Worm (Caenorhabditis elegans) whole organism, L2 larva: ENCODE results near the gene B0244.10.

Experiments
- C34F6.9 ChIP-seq: fragments of 150-350 bp; optimal IDR thresholded peaks from 2 replicates; lab custom pipeline; 2014; ENCODE audit warnings: missing biosample characterization, missing genetic modification characterization
- egl-27 ChIP-seq: sonication (generic microtip); optimal IDR thresholded peaks from 3 replicates; lab custom pipeline; 2017; ENCODE audit warnings: missing biosample characterization, missing genetic modification reagents, missing genetic modification characterization
- lin-39 ChIP-seq: fragments of 150-350 bp; optimal IDR thresholded peaks from 2 replicates; lab custom pipeline; 2014; ENCODE audit warnings: missing biosample characterization, missing genetic modification reagents, missing genetic modification characterization
- nhr-11 ChIP-seq: fragments of 150-350 bp; optimal IDR thresholded peaks from 2 replicates; lab custom pipeline; 2014; ENCODE audit warnings: missing biosample characterization, missing genetic modification characterization
- nhr-6 ChIP-seq: fragments of 150-350 bp; optimal IDR thresholded peaks from 2 replicates; lab custom pipeline; 2014; ENCODE audit warnings: missing biosample characterization, missing genetic modification characterization
- peb-1 ChIP-seq: fragments of 150-350 bp; optimal IDR thresholded peaks from 2 replicates; lab custom pipeline; 2014; ENCODE audit warnings: missing biosample characterization, missing genetic modification characterization
- sma-9 ChIP-seq, 2 experiments: fragments of 150-350 bp in 1 of 2; sonication (generic microtip) in 1 of 2; optimal IDR thresholded peaks; 2 replicates each; lab custom pipeline; 2014 to 2016; ENCODE audit warnings: missing genetic modification characterization in 2 of 2, mild to moderate bottlenecking in 1 of 2, missing biosample characterization in 1 of 2, missing compliant biosample characterization in 1 of 2, missing genetic modification reagents in 1 of 2, moderate library complexity in 1 of 2
- snpc-4 ChIP-seq: fragments of 150-350 bp; optimal IDR thresholded peaks from 2 replicates; lab custom pipeline; 2014; ENCODE audit warnings: missing biosample characterization, missing genetic modification characterization
- unc-55 ChIP-seq: fragments of 150-350 bp; sonication (generic microtip); optimal IDR thresholded peaks from 3 replicates; lab custom pipeline; 2014; ENCODE audit warnings: missing biosample characterization, missing genetic modification reagents, missing genetic modification characterization
- unc-62 ChIP-seq: fragments of 150-350 bp; optimal IDR thresholded peaks from 2 replicates; lab custom pipeline; 2014; ENCODE audit warnings: missing biosample characterization, missing genetic modification reagents, missing genetic modification characterization
- ztf-11 ChIP-seq: sonication (generic microtip); optimal IDR thresholded peaks from 2 replicates; lab custom pipeline; 2017; ENCODE audit warnings: missing biosample characterization, missing genetic modification characterization

DNA sequence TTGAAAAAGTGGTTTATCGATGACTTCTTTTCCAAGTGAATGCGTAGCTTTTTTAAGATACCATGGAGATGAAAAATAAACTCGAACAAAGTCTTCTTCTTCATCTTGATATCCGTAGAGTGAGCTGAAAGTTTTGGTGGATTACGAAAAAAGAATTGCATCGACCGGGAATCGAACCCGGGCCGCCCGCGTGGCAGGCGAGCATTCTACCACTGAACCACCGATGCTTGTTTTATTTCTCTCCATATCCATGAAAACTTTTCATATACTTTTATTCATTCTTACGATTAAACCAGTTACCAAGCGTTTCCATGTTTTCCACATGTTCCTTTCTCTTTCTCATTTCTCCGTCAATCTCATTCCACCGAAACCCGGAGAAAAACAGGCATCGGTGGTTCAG, 47.1 kb downstream of the B0244.10 start:
- no peak for TF ChIP-seq nhr-11
- TF ChIP-seq ztf-11 (tag; lab: Kevin White, UChicago), result no peak
- TF ChIP-seq nhr-6 (tag; lab: Kevin White, UChicago), result no peak
- TF ChIP-seq unc-62, result no peak
- no peak for TF ChIP-seq snpc-4 (tag; lab: Kevin White, UChicago)
- TF ChIP-seq C34F6.9, result no peak
- no peak for TF ChIP-seq unc-55
- TF ChIP-seq peb-1, result no peak
- TF ChIP-seq egl-27 (tag; lab: Kevin White, UChicago), result no peak
- no peak for TF ChIP-seq sma-9 (GFP tag; optimal IDR thresholded peaks at IDR 0.05; lab: Kevin White, UChicago)
- no peak for TF ChIP-seq sma-9 (tag; optimal IDR thresholded peaks at IDR 0.05; lab: Kevin White, UChicago)
- TF ChIP-seq lin-39 (tag; lab: Kevin White, UChicago), result no peak
